Worm (Caenorhabditis elegans): ENCODE measurements around the gene F32D8.5.

The F32D8.5 gene

DNA sequence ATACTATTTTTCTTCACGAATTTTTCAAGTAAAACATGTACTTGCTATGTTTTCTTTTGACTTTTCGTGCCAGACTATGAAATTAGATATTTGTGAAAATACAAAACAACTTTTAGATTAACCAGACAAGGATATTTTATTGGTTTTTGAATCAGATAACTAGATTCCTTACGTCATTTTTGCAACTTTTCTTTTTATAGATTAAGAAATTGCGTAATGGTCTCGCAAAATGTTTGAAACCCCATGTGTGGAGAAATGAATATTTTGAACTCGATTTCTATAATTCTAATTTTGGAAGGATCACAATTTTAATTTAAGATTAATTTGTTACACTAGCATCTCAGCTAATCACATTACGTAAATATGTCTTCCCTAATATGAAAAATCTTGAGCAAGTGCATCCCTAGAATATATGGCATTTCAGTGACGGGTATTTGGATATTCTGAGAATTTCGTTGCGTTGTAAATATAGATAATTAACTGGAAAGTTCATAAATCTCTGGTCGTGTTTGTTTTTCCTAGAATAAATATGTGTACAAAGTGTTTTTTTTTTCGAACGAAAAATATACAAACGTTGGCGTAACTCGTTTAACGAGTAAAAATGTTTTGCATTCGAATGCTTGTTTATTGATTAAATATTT lies 32.0 kb upstream of the F32D8.5 start (continued):
- TF ChIP-seq nhr-28 (tag; optimal IDR thresholded peaks at IDR 0.05) (no peak), sox-4 (tag; optimal IDR thresholded peaks at IDR 0.05) (peak; percentile 27), efl-1 (optimal IDR thresholded peaks at IDR 0.05) (no peak), efl-1 (GFP tag; optimal IDR thresholded peaks at IDR 0.05 in 1 of 2) (no peak), egl-13 (tag; optimal IDR thresholded peaks at IDR 0.05) (peak; percentile 70), rnt-1 (tag; optimal IDR thresholded peaks at IDR 0.05) (no peak), irx-1 (tag; optimal IDR thresholded peaks at IDR 0.05) (no peak), nhr-77 (tag; optimal IDR thresholded peaks at IDR 0.05) (no peak), mab-9 (GFP tag; IDR thresholded peaks at IDR 0.05) (no peak), tbx-2 (tag; optimal IDR thresholded peaks at IDR 0.05) (no peak), nhr-85 (tag) (no peak), nhr-20 (tag; optimal IDR thresholded peaks at IDR 0.05) (peak; percentile 1), ets-5 (GFP tag; IDR thresholded peaks at IDR 0.05) (no peak), ceh-82 (tag; optimal IDR thresholded peaks at IDR 0.05) (no peak), lin-13 (GFP tag; optimal IDR thresholded peaks at IDR 0.05) (no peak), grh-1 (GFP tag; IDR thresholded peaks at IDR 0.05) (no peak), zag-1 (tag; optimal IDR thresholded peaks at IDR 0.05) (no peak), nhr-84 (tag; optimal IDR thresholded peaks at IDR 0.05) (no peak), C16A3.4 (tag; optimal IDR thresholded peaks at IDR 0.05) (no peak), hlh-17 (GFP tag; optimal IDR thresholded peaks at IDR 0.05; ENCODE audit: borderline replicate concordance) (no peak), unc-30 (tag; optimal IDR thresholded peaks at IDR 0.05) (no peak), vab-15 (tag; optimal IDR thresholded peaks at IDR 0.05) (no peak), fkh-10 (GFP tag; optimal IDR thresholded peaks at IDR 0.05) (no peak), unc-86 (tag; optimal IDR thresholded peaks at IDR 0.05) (no peak), aha-1 (tag; optimal IDR thresholded peaks at IDR 0.05) (no peak), hpl-2 (GFP tag; optimal IDR thresholded peaks at IDR 0.05) (no peak), nhr-237 (tag; optimal IDR thresholded peaks at IDR 0.05) (no peak), skn-1 (tag; optimal IDR thresholded peaks at IDR 0.05) (no peak), ces-1 (GFP tag; optimal IDR thresholded peaks at IDR 0.05) (no peak), lin-35 (GFP tag; optimal IDR thresholded peaks at IDR 0.05) (no peak), mep-1 (tag; optimal IDR thresholded peaks at IDR 0.05) (no peak), ceh-63 (GFP tag; optimal IDR thresholded peaks at IDR 0.05) (no peak)

ce11 chrV:10865599-10865998 lies 29.0 kb upstream of the F32D8.5 start, which contains the start of gene saeg-1:
saeg-1 (minus strand) TSS chrV:10865699.
- no peak for TF ChIP-seq nhr-77 (tag; optimal IDR thresholded peaks at IDR 0.05)
- no peak for TF ChIP-seq alr-1 (tag; optimal IDR thresholded peaks at IDR 0.05; ENCODE audit: borderline replicate concordance)
- TF ChIP-seq elt-2 (tag; optimal IDR thresholded peaks at IDR 0.05) = no peak
- no peak for TF ChIP-seq jun-1 (tag; optimal IDR thresholded peaks at IDR 0.05)
- no peak for TF ChIP-seq sup-37 (GFP tag; optimal IDR thresholded peaks at IDR 0.05)
- no peak for TF ChIP-seq ceh-88 (GFP tag; IDR thresholded peaks at IDR 0.05)
- no peak for TF ChIP-seq lin-35 (GFP tag; optimal IDR thresholded peaks at IDR 0.05)
- TF ChIP-seq snu-23 (GFP tag; optimal IDR thresholded peaks at IDR 0.05) = no peak
- no peak for TF ChIP-seq aly-2 (tag; optimal IDR thresholded peaks at IDR 0.05)
- TF ChIP-seq fkh-8 (tag; optimal IDR thresholded peaks at IDR 0.05) = no peak
- no peak for TF ChIP-seq rnt-1 (tag; optimal IDR thresholded peaks at IDR 0.05)
- TF ChIP-seq sox-4 (tag; optimal IDR thresholded peaks at IDR 0.05) = no peak
- TF ChIP-seq C04F5.9 (tag; optimal IDR thresholded peaks at IDR 0.05) = no peak
- no peak for TF ChIP-seq ceh-90 (tag; optimal IDR thresholded peaks at IDR 0.05)
- no peak for TF ChIP-seq dpl-1 (GFP tag; optimal IDR thresholded peaks at IDR 0.05)
- no peak for TF ChIP-seq zag-1 (tag; optimal IDR thresholded peaks at IDR 0.05)
- TF ChIP-seq hlh-4 (tag; optimal IDR thresholded peaks at IDR 0.05) = no peak
- no peak for TF ChIP-seq mdl-1 (tag; optimal IDR thresholded peaks at IDR 0.05)
- TF ChIP-seq efl-1 (optimal IDR thresholded peaks at IDR 0.05) = no peak
- TF ChIP-seq efl-1 (GFP tag; optimal IDR thresholded peaks at IDR 0.05 in 1 of 2) = no peak
